Worm (Caenorhabditis elegans): ENCODE results near the gene dct-17.

- no peak for TF ChIP-seq aly-2 (tag; optimal IDR thresholded peaks at IDR 0.05)
- TF ChIP-seq unc-62 (GFP tag; optimal IDR thresholded peaks at IDR 0.05), result no peak
- TF ChIP-seq dmd-4 (tag; optimal IDR thresholded peaks at IDR 0.05), result no peak
- no peak for TF ChIP-seq skn-1 (tag; optimal IDR thresholded peaks at IDR 0.05)
- no peak for TF ChIP-seq nhr-10 (tag; optimal IDR thresholded peaks at IDR 0.05)
- TF ChIP-seq lin-11 (tag; optimal IDR thresholded peaks at IDR 0.05), result no peak
- TF ChIP-seq nhr-25 (tag; optimal IDR thresholded peaks at IDR 0.05), result no peak
- TF ChIP-seq elt-3 (tag; optimal IDR thresholded peaks at IDR 0.05), result no peak
These were observed 40.6 kb upstream of the dct-17 start, which contains the start of gene F20G2.5 for ce11 chrV:13771209-13771608.
